Fruit fly (Drosophila melanogaster): ENCODE measurements around the gene CG9698.

dm6 chr3R:30465775-30466494, 48.6 kb upstream of the CG9698 start, which contains the start of gene PH4alphaEFB:
- TF ChIP-seq Tbp (GFP tag; optimal IDR thresholded peaks at IDR 0.05) (no peak), CG15269 (tag; optimal IDR thresholded peaks at IDR 0.05) (no peak), CG43689 (GFP tag; IDR thresholded peaks at IDR 0.05) (no peak), CG7556 (GFP tag; optimal IDR thresholded peaks at IDR 0.05) (no peak), cato (GFP tag; optimal IDR thresholded peaks at IDR 0.05; ENCODE audit: borderline replicate concordance) (no peak), HmgZ (tag; optimal IDR thresholded peaks at IDR 0.05) (no peak)

All from whole organism, embryonic.